Fruit fly (Drosophila melanogaster): ENCODE data around the gene CG3581.

The CG3581 gene

dm6 chr3R:19326043-19326805, 48.4 kb downstream of the CG3581 start, which contains the start of gene Delta (continued):
- TF ChIP-seq zf30C (GFP tag; optimal IDR thresholded peaks at IDR 0.05) = peak; percentile 35
- TF ChIP-seq CG33557 (GFP tag; optimal IDR thresholded peaks at IDR 0.05) = peak; percentile 27
- TF ChIP-seq CG11093 (GFP tag; IDR thresholded peaks at IDR 0.05) = no peak
- no peak for TF ChIP-seq CG15269 (tag; optimal IDR thresholded peaks at IDR 0.05)
- no peak for TF ChIP-seq Dip2 (GFP tag; IDR thresholded peaks at IDR 0.05)
- TF ChIP-seq sim (GFP tag; IDR thresholded peaks at IDR 0.05) = no peak
- peak; percentile 24 for TF ChIP-seq CG12299 (tag; optimal IDR thresholded peaks at IDR 0.05)
- no peak for TF ChIP-seq YL-1 (GFP tag; optimal IDR thresholded peaks at IDR 0.05)
- no peak for TF ChIP-seq CG10462 (GFP tag; optimal IDR thresholded peaks at IDR 0.05)
- peak; percentile 25 for TF ChIP-seq CG9797 (GFP tag; optimal IDR thresholded peaks at IDR 0.05)
- no peak for TF ChIP-seq CG10565 (GFP tag; optimal IDR thresholded peaks at IDR 0.05)
- peak; percentile 9 for TF ChIP-seq CG7556 (GFP tag; optimal IDR thresholded peaks at IDR 0.05)
- TF ChIP-seq CG3726 (GFP tag; IDR thresholded peaks at IDR 0.05) = no peak
- peak; percentile 1 for TF ChIP-seq CG2202 (tag; optimal IDR thresholded peaks at IDR 0.05)
- peak; percentile 61 for TF ChIP-seq CG7271 (tag; optimal IDR thresholded peaks at IDR 0.05)
- TF ChIP-seq aop (GFP tag; IDR thresholded peaks at IDR 0.05) = peak; percentile 33; the same call in 1 of the 2 replicates
- peak; percentile 57 for TF ChIP-seq nom (GFP tag; optimal IDR thresholded peaks at IDR 0.05)
- TF ChIP-seq CG18262 (tag; optimal IDR thresholded peaks at IDR 0.05) = peak; percentile 33
- no peak for TF ChIP-seq CG14860 (GFP tag; IDR thresholded peaks at IDR 0.05; ENCODE audit: partially characterized antibody)
- TF ChIP-seq lov (optimal IDR thresholded peaks at IDR 0.05) = no peak
- TF ChIP-seq lov (GFP tag; IDR thresholded peaks at IDR 0.05) = peak; percentile 58; the same call in 1 of the 3 replicates
- TF ChIP-seq cato (GFP tag; optimal IDR thresholded peaks at IDR 0.05; ENCODE audit: borderline replicate concordance) = no peak
- TF ChIP-seq peb (GFP tag; IDR thresholded peaks at IDR 0.05) = no peak
- peak; percentile 5 for TF ChIP-seq CrebB (tag; optimal IDR thresholded peaks at IDR 0.05)
- TF ChIP-seq Dll (GFP tag; IDR thresholded peaks at IDR 0.05; ENCODE audit: partially characterized antibody) = peak; percentile 35; the same call in 1 of the 4 replicates
- TF ChIP-seq CG15073 (GFP tag; optimal IDR thresholded peaks at IDR 0.05) = no peak
- peak; percentile 2 for TF ChIP-seq ash1 (GFP tag; optimal IDR thresholded peaks at IDR 0.05)
